Worm (Caenorhabditis elegans) whole organism, L4/young adult: ENCODE results near the gene R05G6.4.

Experiments
- W03F9.2 ChIP-seq: fragments of 150-350 bp; optimal IDR thresholded peaks from 2 replicates; lab custom pipeline; 2014; ENCODE audit warnings: missing biosample characterization, missing genetic modification characterization
- him-1 ChIP-seq: sonication (generic microtip); optimal IDR thresholded peaks from 2 replicates; lab custom pipeline; 2016; ENCODE audit warnings: missing genotype, missing genetic modification reagents, missing genetic modification characterization, missing compliant biosample characterization

DNA sequence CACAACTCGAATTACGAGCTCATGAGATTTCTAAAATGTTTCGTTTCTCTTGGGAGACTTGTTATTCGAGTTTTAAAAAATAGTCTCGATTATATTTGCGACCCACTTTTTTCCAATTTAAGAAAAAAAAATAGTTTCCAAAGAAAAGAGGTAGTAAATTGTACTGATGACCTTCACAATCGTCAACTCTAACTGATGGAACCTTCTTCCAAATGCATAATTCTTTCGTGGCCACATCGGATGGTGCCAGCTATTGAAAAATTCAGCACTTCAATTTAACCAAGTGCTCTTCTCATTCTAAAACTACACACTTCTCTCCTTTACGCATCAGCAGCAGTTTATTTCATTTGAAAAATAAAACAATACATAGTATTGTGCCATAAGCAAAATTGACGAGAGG lies 30.6 kb downstream of the R05G6.4 start:
- no peak for TF ChIP-seq W03F9.2 (tag; lab: Kevin White, UChicago)
- TF ChIP-seq him-1 = no peak
